Worm (Caenorhabditis elegans) whole organism, L4 larva: ENCODE results near the gene F27C8.2.

Experiments
- F44E2.7 ChIP-seq: fragments of 200-800 bp; sonication (Bioruptor generic); IDR thresholded peaks from 2 replicates; pipeline ENCODE4 v2.1.2; 2022; ENCODE audit warnings: missing genetic modification characterization, missing compliant biosample characterization
- Y105C5A.15 ChIP-seq: fragments of 200-800 bp; sonication (Bioruptor generic); IDR thresholded peaks from 2 replicates; pipeline ENCODE4 v1.3.6; 2022; ENCODE audit warnings: missing genetic modification characterization, missing compliant biosample characterization
- Y5F2A.4 ChIP-seq: fragments of 200-800 bp; sonication (Bioruptor generic); optimal IDR thresholded peaks from 2 replicates; lab custom pipeline; 2018; ENCODE audit warnings: mild to moderate bottlenecking, missing genetic modification characterization, missing compliant biosample characterization
- ZK546.5 ChIP-seq, 2 experiments: sonication (generic microtip); optimal IDR thresholded peaks; 2 replicates each; lab custom pipeline; 2017; ENCODE audit warnings: missing biosample characterization in 2 of 2, missing genetic modification characterization in 2 of 2
- aha-1 ChIP-seq: fragments of 150-350 bp; peaks from one replicate; lab custom pipeline; 2014; ENCODE audit warnings: missing biosample characterization, missing genetic modification characterization
- aly-2 ChIP-seq: sonication (generic microtip); optimal IDR thresholded peaks from 2 replicates; lab custom pipeline; 2018; ENCODE audit warnings: missing biosample characterization, missing genetic modification characterization
- arid-1 ChIP-seq: fragments of 200-800 bp; sonication (Bioruptor generic); conservative IDR thresholded peaks from 2 replicates; pipeline ENCODE4 v1.3.6; 2022; ENCODE audit warnings: missing genetic modification reagents, missing genetic modification characterization, missing compliant biosample characterization
- ceh-20 ChIP-seq: fragments of 200-800 bp; sonication (Bioruptor generic); IDR thresholded peaks from 2 replicates; pipeline ENCODE4 v1.3.6; 2022; ENCODE audit warnings: missing genetic modification reagents, missing genetic modification characterization, missing compliant biosample characterization
- ceh-44 ChIP-seq: fragments of 200-800 bp; sonication (Bioruptor generic); IDR thresholded peaks from 2 replicates; pipeline ENCODE4 v1.3.6; 2022; ENCODE audit warnings: missing genetic modification reagents, missing genetic modification characterization, missing compliant biosample characterization
- ceh-82 ChIP-seq: sonication (generic microtip); optimal IDR thresholded peaks from 2 replicates; lab custom pipeline; 2017; ENCODE audit warnings: missing biosample characterization, missing genetic modification characterization
- cey-2 ChIP-seq: sonication (generic microtip); optimal IDR thresholded peaks from 3 replicates; lab custom pipeline; 2017; ENCODE audit warnings: missing genetic modification characterization, mild to moderate bottlenecking, missing compliant biosample characterization, antibody characterized with exemption, borderline replicate concordance; ENCODE audit not compliant: insufficient read depth
- ctbp-1 ChIP-seq: fragments of 200-800 bp; sonication (Bioruptor generic); IDR thresholded peaks from 2 replicates; pipeline ENCODE4 v1.3.6; 2022; ENCODE audit warnings: missing genetic modification reagents, missing genetic modification characterization, missing compliant biosample characterization
- daf-12 ChIP-seq: fragments of 150-350 bp; optimal IDR thresholded peaks from 2 replicates; lab custom pipeline; 2014; ENCODE audit warnings: missing biosample characterization, missing genetic modification reagents, missing genetic modification characterization
- dmd-6 ChIP-seq: fragments of 200-800 bp; sonication (Bioruptor generic); IDR thresholded peaks from 2 replicates; pipeline ENCODE4 v1.3.6; 2022; ENCODE audit warnings: missing genetic modification reagents, missing genetic modification characterization, missing compliant biosample characterization
- egl-43 ChIP-seq: fragments of 200-800 bp; sonication (Bioruptor generic); IDR thresholded peaks from 2 replicates; pipeline ENCODE4 v1.3.6; 2022; ENCODE audit warnings: missing genetic modification reagents, missing genetic modification characterization, missing compliant biosample characterization
- fos-1 ChIP-seq: fragments of 150-350 bp; optimal IDR thresholded peaks from 2 replicates; lab custom pipeline; 2014; ENCODE audit warnings: missing biosample characterization, missing genetic modification characterization
- hif-1 ChIP-seq, 2 experiments: sonication (generic microtip); optimal IDR thresholded peaks; 2 replicates each; lab custom pipeline; 2016 to 2017; ENCODE audit warnings: missing compliant biosample characterization in 2 of 2, missing genetic modification characterization in 2 of 2, missing genetic modification reagents in 2 of 2, missing genotype in 2 of 2, mild to moderate bottlenecking in 1 of 2
- hlh-11 ChIP-seq: fragments of 200-800 bp; sonication (Bioruptor generic); optimal IDR thresholded peaks from 2 replicates; lab custom pipeline; 2018; ENCODE audit warnings: mild to moderate bottlenecking, missing genetic modification characterization, missing compliant biosample characterization
- hlh-30 ChIP-seq: sonication (generic microtip); optimal IDR thresholded peaks from 2 replicates; lab custom pipeline; 2017; ENCODE audit warnings: antibody characterized with exemption, mild to moderate bottlenecking, missing genetic modification characterization, missing compliant biosample characterization; ENCODE audit not compliant: insufficient read depth
- jun-1 ChIP-seq: fragments of 150-350 bp; optimal IDR thresholded peaks from 2 replicates; lab custom pipeline; 2014; ENCODE audit warnings: missing biosample characterization, missing genetic modification reagents, missing genetic modification characterization
- lin-15B ChIP-seq: fragments of 150-350 bp; sonication (generic microtip); optimal IDR thresholded peaks from 3 replicates; lab custom pipeline; 2014; ENCODE audit warnings: missing biosample characterization, missing genetic modification characterization
- lin-38 ChIP-seq: fragments of 200-800 bp; sonication (Bioruptor generic); IDR thresholded peaks from 2 replicates; pipeline ENCODE4 v1.3.6; 2022; ENCODE audit warnings: missing genetic modification reagents, missing genetic modification characterization, missing compliant biosample characterization
- madf-5 ChIP-seq, 2 experiments: fragments of 200-800 bp; sonication (Bioruptor generic); IDR thresholded peaks; 2 replicates each; pipeline ENCODE4 v1.3.6; 2022; ENCODE audit warnings: missing compliant biosample characterization in 2 of 2, missing genetic modification characterization in 2 of 2
- madf-9 ChIP-seq: fragments of 200-800 bp; sonication (Bioruptor generic); conservative IDR thresholded peaks from 2 replicates; pipeline ENCODE4 v1.3.6; 2022; ENCODE audit warnings: missing genetic modification reagents, missing genetic modification characterization, missing compliant biosample characterization
- mdl-1 ChIP-seq, 2 experiments: fragments of 150-350 bp in 1 of 2; sonication (generic microtip) in 1 of 2; optimal IDR thresholded peaks; 2 replicates each; lab custom pipeline; 2014 to 2017; ENCODE audit warnings: missing biosample characterization in 2 of 2, missing genetic modification characterization in 2 of 2
- mdt-29 ChIP-seq: fragments of 200-800 bp; sonication (Bioruptor generic); IDR thresholded peaks from 2 replicates; pipeline ENCODE4 v1.3.6; 2022; ENCODE audit warnings: missing genetic modification reagents, missing genetic modification characterization, missing compliant biosample characterization
- mep-1 ChIP-seq: fragments of 150-350 bp; sonication (generic microtip); optimal IDR thresholded peaks from 3 replicates; lab custom pipeline; 2014; ENCODE audit warnings: missing biosample characterization, missing genetic modification characterization
- nhr-41 ChIP-seq: fragments of 200-800 bp; sonication (Bioruptor generic); IDR thresholded peaks from 2 replicates; pipeline ENCODE4 v1.3.6; 2022; ENCODE audit warnings: missing genetic modification reagents, missing genetic modification characterization, missing compliant biosample characterization
- nhr-42 ChIP-seq: fragments of 200-800 bp; sonication (Bioruptor generic); IDR thresholded peaks from 2 replicates; pipeline ENCODE4 v1.3.6; 2022; ENCODE audit warnings: missing genetic modification characterization, missing compliant biosample characterization
- nhr-48 ChIP-seq: sonication (generic microtip); optimal IDR thresholded peaks from 2 replicates; lab custom pipeline; 2016; ENCODE audit warnings: mild to moderate bottlenecking, missing genetic modification characterization, missing compliant biosample characterization
- nhr-76 ChIP-seq: fragments of 150-350 bp; optimal IDR thresholded peaks from 2 replicates; lab custom pipeline; 2014; ENCODE audit warnings: missing biosample characterization, missing genetic modification characterization
- rbr-2 ChIP-seq: sonication (generic microtip); optimal IDR thresholded peaks from 2 replicates; lab custom pipeline; 2016; ENCODE audit warnings: missing genotype, missing genetic modification characterization, missing compliant biosample characterization
- set-16 ChIP-seq: fragments of 200-800 bp; sonication (Bioruptor generic); IDR thresholded peaks from 2 replicates; pipeline ENCODE4 v1.3.6; 2022; ENCODE audit warnings: missing genetic modification reagents, missing genetic modification characterization, missing compliant biosample characterization
- tag-97 ChIP-seq: fragments of 200-800 bp; sonication (Bioruptor generic); IDR thresholded peaks from 2 replicates; pipeline ENCODE4 v1.3.6; 2022; ENCODE audit warnings: missing genetic modification characterization, missing compliant biosample characterization
- unc-62 ChIP-seq, 3 experiments: fragments of 150-350 bp in 1 of 3; sonication (generic microtip); optimal IDR thresholded peaks in 2 of 3; peaks in 1 of 3; 1 replicate in 1 of 3; 2 replicates in 2 of 3; lab custom pipeline; 2014 to 2017; ENCODE audit warnings: missing biosample characterization in 3 of 3, missing genetic modification characterization in 3 of 3, missing genetic modification reagents in 3 of 3, missing genotype in 1 of 3
- zag-1 ChIP-seq: fragments of 150-350 bp; optimal IDR thresholded peaks from 2 replicates; lab custom pipeline; 2014; ENCODE audit warnings: missing biosample characterization, missing genetic modification characterization
- zfp-3 ChIP-seq: fragments of 200-800 bp; sonication (Bioruptor generic); conservative IDR thresholded peaks from 2 replicates; pipeline ENCODE4 v1.3.6; 2022; ENCODE audit warnings: missing genetic modification reagents, missing genetic modification characterization, missing compliant biosample characterization
- zip-2 ChIP-seq: fragments of 150-350 bp; optimal IDR thresholded peaks from 2 replicates; lab custom pipeline; 2014; ENCODE audit warnings: missing biosample characterization, missing genetic modification characterization

F27C8.2 gene

ce11 chrIV:9632094-9632493 lies 35.9 kb downstream of the F27C8.2 start:
- TF ChIP-seq daf-12 (tag; lab: Kevin White, UChicago): no peak
- TF ChIP-seq ceh-44 (GFP tag; lab: Robert Waterston, UW): no peak
- TF ChIP-seq dmd-6 (GFP tag; lab: Robert Waterston, UW): peak; percentile 8; the same call in 1 of the 2 replicates
- TF ChIP-seq Y105C5A.15 (GFP tag; lab: Robert Waterston, UW): no peak

- TF ChIP-seq nhr-76 (no peak), ceh-82 (tag; lab: Kevin White, UChicago) (no peak), zfp-3 (no peak), tag-97 (no peak), rbr-2 (tag; lab: Kevin White, UChicago) (no peak), madf-5 (GFP tag; IDR thresholded peaks at IDR 0.05; lab: Robert Waterston, UW) (no peak), nhr-42 (GFP tag; lab: Robert Waterston, UW) (no peak), hlh-30 (tag; lab: Kevin White, UChicago) (peak; percentile 41), zag-1 (tag; lab: Kevin White, UChicago) (no peak), ceh-20 (GFP tag; lab: Robert Waterston, UW) (no peak), set-16 (GFP tag; lab: Robert Waterston, UW) (no peak), nhr-48 (tag; lab: Kevin White, UChicago) (peak; percentile 10), lin-38 (GFP tag; lab: Robert Waterston, UW) (no peak), Y105C5A.15 (GFP tag; lab: Robert Waterston, UW) (no peak), hif-1 (tag; optimal IDR thresholded peaks at IDR 0.05; lab: Kevin White, UChicago) (no peak), madf-9 (GFP tag; lab: Robert Waterston, UW) (no peak), jun-1 (no peak), lin-15B (tag; lab: Kevin White, UChicago) (no peak), fos-1 (tag; lab: Kevin White, UChicago) (no peak), ctbp-1 (no peak), unc-62 (GFP tag; optimal IDR thresholded peaks at IDR 0.05 in 1 of 2; lab: Kevin White, UChicago) (peak in 1 of 2 experiments; percentile 9), unc-62 (tag; optimal IDR thresholded peaks at IDR 0.05; lab: Kevin White, UChicago) (no peak), nhr-41 (no peak), aha-1 (tag; lab: Kevin White, UChicago) (peak; percentile 44), arid-1 (GFP tag; lab: Robert Waterston, UW) (no peak), zip-2 (tag; lab: Kevin White, UChicago) (no peak), egl-43 (GFP tag; lab: Robert Waterston, UW) (no peak), Y5F2A.4 (GFP tag; lab: Kevin White, UChicago) (no peak), hlh-11 (tag; lab: Kevin White, UChicago) (peak; percentile 32), mdt-29 (no peak), mdl-1 (tag; optimal IDR thresholded peaks at IDR 0.05; lab: Kevin White, UChicago) (peak in 1 of 2 experiments; percentile 26)
These were observed 36.9 kb downstream of the F27C8.2 start for ce11 chrIV:9632966-9633494.

- TF ChIP-seq madf-5 (GFP tag; IDR thresholded peaks at IDR 0.05; lab: Robert Waterston, UW): no peak
- TF ChIP-seq mep-1 (tag; lab: Kevin White, UChicago): no peak
- peak; percentile 64 for TF ChIP-seq nhr-48 (tag; lab: Kevin White, UChicago)
- no peak for TF ChIP-seq aha-1 (tag; lab: Kevin White, UChicago)
- TF ChIP-seq F44E2.7 (GFP tag; lab: Robert Waterston, UW): no peak
- TF ChIP-seq cey-2 (tag; lab: Kevin White, UChicago): peak; percentile 37
- TF ChIP-seq hlh-30 (tag; lab: Kevin White, UChicago): peak; percentile 13
- no peak for TF ChIP-seq jun-1
- no peak for TF ChIP-seq ZK546.5 (tag; optimal IDR thresholded peaks at IDR 0.05; lab: Kevin White, UChicago)
- TF ChIP-seq dmd-6 (GFP tag; lab: Robert Waterston, UW): peak; percentile 38
- no peak for TF ChIP-seq aly-2 (tag; lab: Kevin White, UChicago)
- TF ChIP-seq zip-2 (tag; lab: Kevin White, UChicago): no peak
- TF ChIP-seq hlh-11 (tag; lab: Kevin White, UChicago): peak; percentile 39
These were observed 37.7 kb downstream of the F27C8.2 start for ce11 chrIV:9633889-9634288.
